Worm (Caenorhabditis elegans): Measurements from ENCODE around the gene clec-24.

DNA sequence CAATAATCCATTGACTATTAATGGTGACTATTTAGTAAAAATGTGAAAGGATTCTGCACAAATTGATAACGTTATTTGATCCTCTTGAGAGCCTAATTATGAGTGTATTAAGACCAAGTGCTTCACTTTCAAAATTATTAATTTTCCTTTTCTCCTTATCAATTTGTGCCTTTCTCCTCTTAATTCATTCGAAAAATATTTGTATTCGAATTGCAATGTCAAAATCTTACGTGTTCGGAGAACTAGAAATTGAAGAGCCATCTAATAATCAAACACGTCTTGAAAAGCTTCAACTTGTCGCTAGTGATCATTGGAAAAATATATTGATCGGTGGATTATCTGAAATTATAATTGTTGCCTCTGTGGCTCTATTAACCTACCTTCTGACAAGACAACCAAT lies 13.3 kb upstream of the clec-24 start, which contains the start of the genes clec-36 and clec-26:
- TF ChIP-seq ref-1 (GFP tag; conservative IDR thresholded peaks at IDR 0.05) (no peak), ztf-29 (GFP tag; IDR thresholded peaks at IDR 0.05) (no peak), klf-2 (GFP tag; conservative IDR thresholded peaks at IDR 0.05) (no peak), cog-1 (tag; optimal IDR thresholded peaks at IDR 0.05) (no peak), ztf-23 (GFP tag; IDR thresholded peaks at IDR 0.05) (no peak), med-1 (GFP tag; optimal IDR thresholded peaks at IDR 0.05; ENCODE audit: insufficient read depth) (no peak), tab-1 (GFP tag; IDR thresholded peaks at IDR 0.05) (no peak), flt-1 (GFP tag; IDR thresholded peaks at IDR 0.05) (no peak), T22C8.4 (GFP tag; IDR thresholded peaks at IDR 0.05) (no peak)

Data from whole organism, midembryonic.